Fruit fly (Drosophila melanogaster) whole organism: ENCODE measurements around the gene CG5555.

Experiments
- Dll ChIP-seq: fragments of >200 bp; optimal IDR thresholded peaks from 2 replicates; lab custom pipeline; 2017
- usp ChIP-seq: fragments of >200 bp; optimal IDR thresholded peaks from 2 replicates; lab custom pipeline; 2017; ENCODE audit warnings: missing biosample characterization, missing genetic modification characterization, mixed read lengths

DNA sequence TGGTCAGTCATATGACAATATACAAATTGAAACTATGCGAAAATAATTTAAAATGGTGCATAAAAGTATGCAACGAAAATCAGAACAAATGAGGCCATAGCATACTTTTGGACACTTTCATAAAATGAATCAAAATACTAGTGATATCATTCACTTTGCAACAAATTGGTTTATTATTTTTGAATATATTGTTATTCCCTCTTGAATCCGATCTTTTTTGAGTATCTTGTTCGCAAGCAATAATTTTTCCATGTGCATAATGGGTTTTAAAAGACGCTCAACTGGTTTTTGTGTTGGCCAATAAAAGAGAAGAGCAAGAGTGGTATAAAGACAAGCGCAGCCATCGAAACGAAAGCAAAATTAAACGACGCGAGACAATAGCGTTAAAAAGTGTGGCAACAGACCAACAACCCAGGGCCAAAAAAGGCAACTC lies 7.4 kb upstream of the CG5555 start:
- no peak for TF ChIP-seq usp (GFP tag; lab: Kevin White, UChicago)
- TF ChIP-seq Dll (lab: Kevin White, UChicago), result no peak
